Worm (Caenorhabditis elegans) whole organism, young adult: ENCODE measurements around the gene Y73B6BL.31.

Experiments
- ZK185.1 ChIP-seq: sonication (generic microtip); optimal IDR thresholded peaks from 2 replicates; lab custom pipeline; 2016; ENCODE audit warnings: mild to moderate bottlenecking, missing genetic modification characterization, missing compliant biosample characterization; ENCODE audit not compliant: poor library complexity, severe bottlenecking
- lir-1 ChIP-seq: fragments of 200-800 bp; sonication (Bioruptor generic); conservative IDR thresholded peaks from 2 replicates; pipeline ENCODE4 v1.3.6; 2022; ENCODE audit warnings: missing genetic modification reagents, missing genetic modification characterization, missing compliant biosample characterization

The Y73B6BL.31 gene

DNA sequence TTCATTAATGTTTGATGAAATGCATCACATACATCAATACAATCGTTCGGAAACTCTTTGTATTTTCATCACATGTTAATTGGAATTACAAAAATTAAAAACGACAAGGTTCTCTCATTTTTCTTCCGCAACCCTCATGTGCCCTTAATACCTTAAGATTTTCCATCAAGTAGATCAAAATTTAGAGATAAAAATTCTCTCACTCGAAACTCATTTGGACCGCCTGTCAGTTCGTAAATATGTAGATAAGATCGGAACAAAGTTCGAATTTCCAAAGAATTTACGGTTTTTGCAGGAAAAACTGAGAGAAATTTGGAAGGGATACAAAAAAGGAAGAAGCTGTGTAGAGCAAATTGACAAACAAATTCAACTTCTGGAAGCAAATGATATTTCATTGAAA is 54.4 kb downstream of the Y73B6BL.31 start (continued):
- TF ChIP-seq ZK185.1 (tag; lab: Kevin White, UChicago), result no peak
- TF ChIP-seq lir-1, result no peak
